Worm (Caenorhabditis elegans): ENCODE results near the gene C08F8.15.
A peak's percentile ranks its signal among the peaks of the same experiment; 100 is the strongest.

C08F8.15 gene

DNA sequence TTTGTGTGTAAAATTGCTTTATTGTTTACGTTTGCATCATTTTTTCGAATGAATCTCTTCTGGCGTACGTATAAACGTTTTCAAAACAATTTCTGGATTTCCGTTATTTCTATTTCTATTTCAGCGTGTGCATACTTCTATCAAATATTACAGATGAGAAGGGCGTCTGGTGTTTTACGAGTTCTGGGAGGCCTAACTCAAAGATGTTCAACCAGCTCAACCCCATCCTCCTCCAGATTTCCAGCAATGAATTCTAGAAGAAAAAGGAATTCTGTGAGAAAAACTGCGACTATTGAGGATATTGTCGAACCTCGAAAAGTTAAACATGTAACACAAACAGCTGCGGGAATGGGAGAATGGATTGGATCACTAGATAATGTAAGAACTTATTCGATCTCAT, 9.8 kb downstream of the C08F8.15 start, which contains the start of gene C08F8.2:
TSS of gene C08F8.2 (plus strand) at position 154 of the 400 bp plus-strand sequence.
- no peak for TF ChIP-seq tab-1 (GFP tag; IDR thresholded peaks at IDR 0.05)
- no peak for TF ChIP-seq med-1 (GFP tag; optimal IDR thresholded peaks at IDR 0.05; ENCODE audit: insufficient read depth)
- TF ChIP-seq ref-1 (GFP tag; conservative IDR thresholded peaks at IDR 0.05): no peak
- TF ChIP-seq ztf-23 (GFP tag; IDR thresholded peaks at IDR 0.05): no peak
- TF ChIP-seq ztf-29 (GFP tag; IDR thresholded peaks at IDR 0.05): no peak
- TF ChIP-seq cog-1 (tag; optimal IDR thresholded peaks at IDR 0.05): no peak
- no peak for TF ChIP-seq flt-1 (GFP tag; IDR thresholded peaks at IDR 0.05)
- TF ChIP-seq klf-2 (GFP tag; conservative IDR thresholded peaks at IDR 0.05): no peak
- no peak for TF ChIP-seq T22C8.4 (GFP tag; IDR thresholded peaks at IDR 0.05)

DNA sequence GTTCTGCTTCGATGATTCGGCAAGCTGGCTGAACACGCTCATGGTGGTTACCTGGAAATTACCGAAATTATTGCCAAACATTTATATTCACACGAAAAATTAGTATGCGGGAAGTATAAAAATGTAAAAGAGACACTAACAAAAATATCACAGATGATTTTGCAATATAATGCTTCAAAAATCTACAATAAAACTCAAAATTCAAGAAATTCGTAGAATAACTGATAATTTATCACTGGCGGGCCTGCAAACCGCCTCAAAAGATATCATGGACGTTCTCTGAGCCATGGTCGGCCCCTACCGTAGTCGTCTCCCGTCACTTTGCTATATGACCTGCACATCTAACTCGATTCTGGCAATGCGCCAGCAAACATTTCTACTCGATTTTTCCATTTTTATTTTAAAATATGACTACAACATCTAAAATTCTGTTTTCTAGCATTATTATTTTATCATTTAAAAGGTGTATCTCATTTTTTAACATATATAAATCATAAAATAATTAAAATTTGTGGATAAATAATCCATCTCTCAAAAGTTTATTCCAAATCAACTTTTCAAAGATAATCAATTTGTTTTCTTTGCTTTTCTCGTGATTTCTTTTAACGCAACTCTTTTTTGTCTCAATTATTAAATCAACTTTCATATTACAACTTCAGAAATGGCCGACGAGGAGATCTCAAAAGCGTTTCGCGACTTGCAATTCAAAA, 11.0 kb downstream of the C08F8.15 start, which contains the start of the genes F01G4.6 and pfd-1:
TSS of gene F01G4.6 (minus strand) at position 51 of the 710 bp plus-strand sequence.
TSS of gene pfd-1 (plus strand) at position 660 of the 710 bp plus-strand sequence.
- TF ChIP-seq ref-1 (GFP tag; conservative IDR thresholded peaks at IDR 0.05) (no peak), tab-1 (GFP tag; IDR thresholded peaks at IDR 0.05) (no peak), flt-1 (GFP tag; IDR thresholded peaks at IDR 0.05) (0 out of 2 replicates have a peak, but pooled peaks have one; percentile 39), ztf-23 (GFP tag; IDR thresholded peaks at IDR 0.05) (peak; percentile 68), klf-2 (GFP tag; conservative IDR thresholded peaks at IDR 0.05) (no peak), ztf-29 (GFP tag; IDR thresholded peaks at IDR 0.05) (no peak)

DNA sequence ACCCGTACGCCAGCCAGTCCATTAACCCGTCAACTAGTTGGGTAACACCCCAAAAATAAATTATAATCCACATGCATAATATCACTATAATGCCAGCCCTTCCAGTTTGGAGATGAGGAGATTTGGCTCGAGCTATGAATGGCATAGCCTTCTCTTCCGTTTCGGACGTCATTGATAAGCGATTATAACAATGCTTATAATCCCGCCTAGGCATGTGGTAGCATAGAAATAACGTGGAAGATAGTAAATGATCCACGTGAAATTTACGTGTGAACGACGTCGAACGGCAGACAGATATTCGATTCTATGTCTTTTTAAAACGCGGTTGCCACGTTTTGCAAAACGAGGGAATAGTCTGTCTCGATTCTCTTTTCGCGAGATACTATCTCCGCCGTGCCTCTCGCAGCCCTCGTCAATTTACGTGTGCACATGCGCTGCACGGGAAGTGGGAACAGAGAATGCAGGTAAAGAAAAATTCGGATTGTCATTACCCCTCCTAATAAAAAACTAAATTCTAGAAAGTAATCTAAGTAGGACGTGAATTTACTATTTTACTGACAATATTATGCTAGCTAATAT, 11.7 kb downstream of the C08F8.15 start:
- TF ChIP-seq klf-2 (GFP tag; conservative IDR thresholded peaks at IDR 0.05) (no peak), flt-1 (GFP tag; IDR thresholded peaks at IDR 0.05) (0 out of 2 replicates have a peak, but pooled peaks have one; percentile 7)

DNA sequence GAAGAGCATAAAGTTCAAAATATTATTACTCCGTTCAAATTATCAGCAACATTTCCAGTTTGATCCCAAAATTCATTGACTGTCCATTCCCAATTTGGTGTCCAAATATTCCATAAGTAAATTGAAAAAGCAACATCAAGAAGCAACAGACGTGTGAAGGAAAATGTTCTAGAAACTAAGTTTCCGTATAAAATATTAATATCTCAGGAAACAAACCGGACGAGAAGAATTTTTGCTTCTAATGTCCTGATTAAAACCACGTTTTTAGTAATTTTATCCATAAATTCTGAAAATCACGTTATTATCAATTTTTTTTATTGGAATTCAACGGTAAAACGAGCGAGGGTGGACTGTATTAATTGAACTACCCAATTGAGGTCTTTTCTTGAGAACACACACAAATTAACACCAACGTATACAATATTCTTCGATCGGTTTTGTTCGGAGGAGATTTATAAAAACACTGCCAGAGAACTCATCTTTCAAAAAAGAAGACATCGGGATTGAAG, 13.6 kb downstream of the C08F8.15 start, which contains the start of gene pigq-1:
TSS of gene pigq-1 (minus strand) at position 286 of the 509 bp plus-strand sequence.
- TF ChIP-seq flt-1 (GFP tag; IDR thresholded peaks at IDR 0.05): no peak
- TF ChIP-seq ztf-23 (GFP tag; IDR thresholded peaks at IDR 0.05): no peak
- no peak for TF ChIP-seq klf-2 (GFP tag; conservative IDR thresholded peaks at IDR 0.05)
- no peak for TF ChIP-seq med-1 (GFP tag; optimal IDR thresholded peaks at IDR 0.05; ENCODE audit: insufficient read depth)
- no peak for TF ChIP-seq tab-1 (GFP tag; IDR thresholded peaks at IDR 0.05)
- TF ChIP-seq cog-1 (tag; optimal IDR thresholded peaks at IDR 0.05): no peak
- no peak for TF ChIP-seq ref-1 (GFP tag; conservative IDR thresholded peaks at IDR 0.05)
- no peak for TF ChIP-seq T22C8.4 (GFP tag; IDR thresholded peaks at IDR 0.05)
- TF ChIP-seq ztf-29 (GFP tag; IDR thresholded peaks at IDR 0.05): no peak

DNA sequence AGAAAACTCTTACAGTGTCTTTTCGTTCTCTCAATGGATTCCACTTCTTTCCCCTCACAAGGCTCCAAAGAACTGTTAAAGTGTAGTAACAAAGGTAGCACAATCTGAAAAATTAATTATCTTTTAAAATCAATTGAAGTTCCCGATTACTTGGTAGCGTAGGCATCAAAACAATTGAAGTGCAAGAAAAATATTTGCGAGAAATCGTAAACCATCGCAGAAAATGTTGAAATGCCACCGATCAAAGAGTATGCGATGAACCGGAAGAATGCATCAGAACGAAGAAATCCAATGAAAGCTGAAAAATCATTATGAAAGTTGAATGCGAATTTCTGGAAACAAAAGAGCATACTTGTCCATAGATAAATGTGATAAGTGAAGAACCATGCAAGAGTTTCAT, 14.1 kb downstream of the C08F8.15 start:
- TF ChIP-seq ztf-29 (GFP tag; IDR thresholded peaks at IDR 0.05): no peak

DNA sequence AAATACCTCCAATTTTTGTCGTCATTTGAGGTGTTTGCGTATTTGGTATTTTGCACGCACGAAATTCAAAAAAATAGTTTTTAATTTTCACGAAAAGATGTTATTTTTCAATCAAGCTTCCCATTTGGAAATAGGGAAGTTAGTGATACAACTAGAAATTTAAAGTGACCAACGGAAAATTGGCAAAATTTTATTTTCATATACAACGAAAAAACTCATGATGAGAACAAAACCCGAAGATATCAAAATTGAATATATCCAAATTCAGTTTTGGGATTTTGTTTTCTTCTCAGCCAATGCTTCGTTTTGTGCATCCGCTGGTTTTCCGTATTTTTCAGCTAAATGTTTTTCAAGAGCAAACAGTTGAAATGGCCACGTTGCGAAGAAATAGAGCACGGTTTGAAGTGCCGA, 14.7 kb downstream of the C08F8.15 start:
- TF ChIP-seq ztf-29 (GFP tag; IDR thresholded peaks at IDR 0.05) (no peak), med-1 (GFP tag; optimal IDR thresholded peaks at IDR 0.05; ENCODE audit: insufficient read depth) (no peak), cog-1 (tag; optimal IDR thresholded peaks at IDR 0.05) (no peak), tab-1 (GFP tag; IDR thresholded peaks at IDR 0.05) (no peak), T22C8.4 (GFP tag; IDR thresholded peaks at IDR 0.05) (no peak), ref-1 (GFP tag; conservative IDR thresholded peaks at IDR 0.05) (no peak), flt-1 (GFP tag; IDR thresholded peaks at IDR 0.05) (no peak), ztf-23 (GFP tag; IDR thresholded peaks at IDR 0.05) (no peak), klf-2 (GFP tag; conservative IDR thresholded peaks at IDR 0.05) (no peak)

DNA sequence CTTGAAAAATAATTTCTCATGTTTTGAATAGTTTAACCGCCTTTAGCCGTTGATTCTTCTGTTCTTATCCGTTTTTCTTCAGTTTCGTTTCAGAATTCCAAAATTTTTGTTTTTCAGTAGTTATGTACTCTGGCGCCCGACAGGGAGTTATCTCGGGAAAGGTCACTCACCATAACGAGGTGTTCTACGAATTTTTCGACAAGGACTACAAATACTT, 17.5 kb downstream of the C08F8.15 start, which contains the start of gene F01G4.4:
TSS of gene F01G4.4 (plus strand) at position 118 of the 217 bp plus-strand sequence.
- no peak for TF ChIP-seq ztf-23 (GFP tag; IDR thresholded peaks at IDR 0.05)

DNA sequence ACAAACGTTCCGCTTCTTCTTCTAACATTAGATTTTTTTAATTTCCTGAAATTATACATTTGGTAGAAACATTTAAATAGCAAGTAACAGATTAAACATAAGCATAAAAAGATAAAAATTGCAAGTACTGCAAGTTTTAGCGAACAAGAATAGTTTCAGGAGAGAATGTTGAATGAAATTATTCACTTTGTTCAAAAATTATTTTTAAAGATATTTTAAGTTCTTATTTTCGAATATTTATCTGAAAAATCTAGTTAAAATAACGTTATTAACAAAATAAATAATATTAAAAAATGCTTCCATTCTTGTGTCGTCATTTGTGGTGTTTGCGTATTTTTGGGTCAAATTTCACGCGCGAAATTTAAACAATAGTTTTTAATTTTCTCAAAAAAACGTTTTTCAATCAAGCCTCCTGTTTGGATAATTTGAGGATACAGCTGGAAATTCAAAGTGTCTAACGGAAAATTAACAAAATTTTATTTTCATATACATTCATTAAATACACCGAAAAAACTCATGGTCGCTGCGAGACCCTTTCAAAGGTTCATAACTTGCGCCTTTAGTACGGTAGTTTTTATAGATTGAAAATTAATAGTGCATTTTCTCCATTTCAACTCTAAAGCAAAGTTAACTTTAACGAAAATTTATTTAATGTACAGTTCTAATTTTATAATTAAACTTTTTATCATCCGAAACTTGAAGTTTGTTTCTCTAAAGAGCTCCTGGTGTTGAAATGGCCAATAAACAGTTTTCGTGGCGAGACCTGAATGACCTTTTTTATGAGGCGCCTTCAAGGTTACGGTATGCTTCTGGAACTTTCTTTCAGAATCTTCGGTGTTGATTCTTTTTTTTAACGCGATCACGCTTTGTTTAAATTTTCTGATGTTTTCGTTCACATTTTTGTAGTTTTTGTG, 18.0 kb downstream of the C08F8.15 start, which contains the start of gene skih-2:
TSS of gene skih-2 (minus strand) at position 51 of the 914 bp plus-strand sequence.
- TF ChIP-seq ref-1 (GFP tag; conservative IDR thresholded peaks at IDR 0.05) (no peak), med-1 (GFP tag; optimal IDR thresholded peaks at IDR 0.05; ENCODE audit: insufficient read depth) (no peak), ztf-29 (GFP tag; IDR thresholded peaks at IDR 0.05) (no peak), flt-1 (GFP tag; IDR thresholded peaks at IDR 0.05) (no peak), cog-1 (tag; optimal IDR thresholded peaks at IDR 0.05) (no peak), tab-1 (GFP tag; IDR thresholded peaks at IDR 0.05) (no peak), klf-2 (GFP tag; conservative IDR thresholded peaks at IDR 0.05) (no peak), T22C8.4 (GFP tag; IDR thresholded peaks at IDR 0.05) (no peak), ztf-23 (GFP tag; IDR thresholded peaks at IDR 0.05) (no peak)

DNA sequence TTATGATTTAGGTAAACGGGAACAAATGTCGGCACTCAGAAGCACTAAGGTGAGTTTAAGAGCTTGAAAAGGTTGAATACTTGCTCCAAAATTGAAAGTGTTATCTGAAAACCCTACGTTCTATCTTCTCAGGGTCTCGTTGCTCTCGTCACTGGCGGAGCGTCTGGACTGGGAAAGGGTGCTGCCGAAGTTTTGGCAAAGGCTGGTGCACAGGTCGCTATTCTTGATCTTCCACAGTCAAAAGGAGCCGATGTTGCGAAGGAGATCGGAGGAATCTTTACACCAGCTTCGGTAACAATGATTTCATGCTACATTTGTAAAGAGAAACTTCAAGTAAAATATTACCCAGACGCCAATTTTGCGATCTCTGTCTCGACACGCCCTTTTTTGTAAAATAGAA, 29.3 kb downstream of the C08F8.15 start, which contains the start of gene ard-1:
TSS of gene ard-1 (plus strand) at position 12 of the 400 bp plus-strand sequence.
- TF ChIP-seq T22C8.4 (GFP tag; IDR thresholded peaks at IDR 0.05) (no peak), tab-1 (GFP tag; IDR thresholded peaks at IDR 0.05) (no peak), flt-1 (GFP tag; IDR thresholded peaks at IDR 0.05) (no peak)

DNA sequence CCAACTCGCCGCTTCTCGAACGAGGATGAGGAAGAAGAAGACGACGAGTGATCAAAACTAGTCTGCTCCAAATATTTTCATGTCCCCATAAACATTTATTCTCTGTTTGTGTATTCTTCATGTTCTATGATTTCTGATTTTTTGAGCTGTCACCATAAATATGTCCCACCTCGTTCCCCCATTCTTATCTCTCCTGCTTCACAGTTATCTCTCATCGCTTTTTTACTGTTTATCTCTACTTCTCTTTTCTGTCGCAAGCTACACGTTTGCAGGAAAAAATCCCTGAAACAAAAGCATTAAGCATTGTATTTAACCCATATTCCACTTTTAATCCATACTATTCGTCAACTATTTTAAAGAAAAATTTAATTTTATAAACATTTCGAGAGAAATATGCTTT, 29.8 kb downstream of the C08F8.15 start:
- TF ChIP-seq ztf-29 (GFP tag; IDR thresholded peaks at IDR 0.05): no peak
- TF ChIP-seq flt-1 (GFP tag; IDR thresholded peaks at IDR 0.05): no peak
- no peak for TF ChIP-seq klf-2 (GFP tag; conservative IDR thresholded peaks at IDR 0.05)
- no peak for TF ChIP-seq cog-1 (tag; optimal IDR thresholded peaks at IDR 0.05)
- TF ChIP-seq ref-1 (GFP tag; conservative IDR thresholded peaks at IDR 0.05): no peak
- TF ChIP-seq T22C8.4 (GFP tag; IDR thresholded peaks at IDR 0.05): no peak
- TF ChIP-seq med-1 (GFP tag; optimal IDR thresholded peaks at IDR 0.05; ENCODE audit: insufficient read depth): no peak
- no peak for TF ChIP-seq tab-1 (GFP tag; IDR thresholded peaks at IDR 0.05)
